Worm (Caenorhabditis elegans) whole organism, L3 larva: ENCODE results near the gene F39D8.3.

Experiments
- R02D3.7 ChIP-seq: fragments of 150-350 bp; optimal IDR thresholded peaks from 2 replicates; lab custom pipeline; 2014; ENCODE audit warnings: missing biosample characterization, missing genetic modification characterization
- ZK546.5 ChIP-seq: sonication (generic microtip); optimal IDR thresholded peaks from 2 replicates; lab custom pipeline; 2017; ENCODE audit warnings: missing biosample characterization, missing genetic modification characterization
- ama-1 ChIP-seq: fragments of 150-350 bp; optimal IDR thresholded peaks from 2 replicates; lab custom pipeline; 2018
- ceh-28 ChIP-seq: fragments of 150-350 bp; optimal IDR thresholded peaks from 2 replicates; lab custom pipeline; 2014; ENCODE audit warnings: missing biosample characterization, missing genetic modification reagents, missing genetic modification characterization
- ceh-82 ChIP-seq: fragments of 150-350 bp; optimal IDR thresholded peaks from 2 replicates; lab custom pipeline; 2014; ENCODE audit warnings: missing biosample characterization, missing genetic modification characterization
- ceh-9 ChIP-seq: sonication (generic microtip); optimal IDR thresholded peaks from 2 replicates; lab custom pipeline; 2018; ENCODE audit warnings: missing biosample characterization, missing genetic modification characterization
- daf-12 ChIP-seq: fragments of 150-350 bp; optimal IDR thresholded peaks from 2 replicates; lab custom pipeline; 2014; ENCODE audit warnings: missing biosample characterization, missing genetic modification reagents, missing genetic modification characterization
- egl-5 ChIP-seq: fragments of 150-350 bp; optimal IDR thresholded peaks from 2 replicates; lab custom pipeline; 2017; ENCODE audit warnings: missing biosample characterization, missing genetic modification reagents, missing genetic modification characterization, inconsistent platforms
- elt-1 ChIP-seq: fragments of 150-350 bp; optimal IDR thresholded peaks from 2 replicates; lab custom pipeline; 2014; ENCODE audit warnings: missing biosample characterization, missing genetic modification characterization
- elt-2 ChIP-seq: sonication (generic microtip); optimal IDR thresholded peaks from 2 replicates; lab custom pipeline; 2016; ENCODE audit warnings: missing genetic modification reagents, mild to moderate bottlenecking, missing genetic modification characterization, missing compliant biosample characterization
- elt-3 ChIP-seq, 3 experiments: fragments of 150-350 bp in 1 of 3; sonication (generic microtip) in 2 of 3; optimal IDR thresholded peaks; 2 replicates in 2 of 3; 4 replicates in 1 of 3; lab custom pipeline; 2014 to 2017; ENCODE audit warnings: missing biosample characterization in 3 of 3, missing genetic modification characterization in 3 of 3
- eor-1 ChIP-seq, 2 experiments: fragments of 150-350 bp; optimal IDR thresholded peaks; 2 replicates each; lab custom pipeline; 2014 to 2018; ENCODE audit warnings: missing biosample characterization in 2 of 2, missing genetic modification characterization in 2 of 2
- fkh-10 ChIP-seq: sonication (generic microtip); optimal IDR thresholded peaks from 2 replicates; lab custom pipeline; 2017; ENCODE audit warnings: missing biosample characterization, missing genetic modification reagents, missing genetic modification characterization
- fkh-2 ChIP-seq: fragments of 150-350 bp; optimal IDR thresholded peaks from 2 replicates; lab custom pipeline; 2014; ENCODE audit warnings: missing biosample characterization, missing genetic modification reagents, missing genetic modification characterization
- fos-1 ChIP-seq: fragments of 150-350 bp; optimal IDR thresholded peaks from 2 replicates; lab custom pipeline; 2014; ENCODE audit warnings: missing biosample characterization, missing genetic modification characterization
- hmg-11 ChIP-seq: sonication (generic microtip); optimal IDR thresholded peaks from 2 replicates; lab custom pipeline; 2016; ENCODE audit warnings: missing genetic modification characterization, missing compliant biosample characterization
- jun-1 ChIP-seq: fragments of 150-350 bp; optimal IDR thresholded peaks from 2 replicates; lab custom pipeline; 2014; ENCODE audit warnings: missing biosample characterization, missing genetic modification reagents, missing genetic modification characterization
- lin-15B ChIP-seq: fragments of 150-350 bp; optimal IDR thresholded peaks from 2 replicates; lab custom pipeline; 2014; ENCODE audit warnings: missing biosample characterization, missing genetic modification characterization
- lin-39 ChIP-seq: fragments of 150-350 bp; optimal IDR thresholded peaks from 2 replicates; lab custom pipeline; 2018; ENCODE audit warnings: missing biosample characterization, missing genetic modification reagents, missing genetic modification characterization
- mdl-1 ChIP-seq: fragments of 150-350 bp; optimal IDR thresholded peaks from 2 replicates; lab custom pipeline; 2014; ENCODE audit warnings: missing biosample characterization, missing genetic modification characterization
- nfya-1 ChIP-seq: sonication (generic microtip); optimal IDR thresholded peaks from 2 replicates; lab custom pipeline; 2017; ENCODE audit warnings: missing genetic modification characterization, mild to moderate bottlenecking, missing compliant biosample characterization, antibody characterized with exemption, moderate library complexity; ENCODE audit not compliant: insufficient read depth
- nhr-11 ChIP-seq: fragments of 150-350 bp; optimal IDR thresholded peaks from 2 replicates; lab custom pipeline; 2014; ENCODE audit warnings: missing biosample characterization, missing genetic modification characterization
- nhr-23 ChIP-seq: fragments of 150-350 bp; optimal IDR thresholded peaks from 2 replicates; lab custom pipeline; 2014; ENCODE audit warnings: missing biosample characterization, missing genetic modification reagents, missing genetic modification characterization
- nhr-237 ChIP-seq: fragments of 150-350 bp; optimal IDR thresholded peaks from 2 replicates; lab custom pipeline; 2014; ENCODE audit warnings: missing biosample characterization, missing genetic modification characterization
- nhr-25 ChIP-seq: sonication (generic microtip); optimal IDR thresholded peaks from 2 replicates; lab custom pipeline; 2017; ENCODE audit warnings: missing biosample characterization, missing genetic modification characterization
- nhr-28 ChIP-seq: fragments of 150-350 bp; optimal IDR thresholded peaks from 2 replicates; lab custom pipeline; 2014; ENCODE audit warnings: missing biosample characterization, missing genetic modification characterization
- nhr-43 ChIP-seq: sonication (generic microtip); optimal IDR thresholded peaks from 2 replicates; lab custom pipeline; 2016; ENCODE audit warnings: mild to moderate bottlenecking, missing genetic modification characterization, missing compliant biosample characterization; ENCODE audit not compliant: poor library complexity, severe bottlenecking
- nhr-67 ChIP-seq: fragments of 150-350 bp; optimal IDR thresholded peaks from 2 replicates; lab custom pipeline; 2014; ENCODE audit warnings: missing biosample characterization, missing genetic modification characterization
- nhr-76 ChIP-seq: fragments of 150-350 bp; sonication (generic microtip); optimal IDR thresholded peaks from 5 replicates; lab custom pipeline; 2014; ENCODE audit warnings: missing biosample characterization, missing genetic modification characterization
- nhr-77 ChIP-seq: fragments of 150-350 bp; optimal IDR thresholded peaks from 2 replicates; lab custom pipeline; 2014; ENCODE audit warnings: missing biosample characterization, missing genetic modification characterization
- pha-4 ChIP-seq: fragments of 150-350 bp; optimal IDR thresholded peaks from 2 replicates; lab custom pipeline; 2014; ENCODE audit warnings: missing biosample characterization, missing genetic modification reagents, missing genetic modification characterization
- pqm-1 ChIP-seq: fragments of 150-350 bp; optimal IDR thresholded peaks from 2 replicates; lab custom pipeline; 2017; ENCODE audit warnings: missing biosample characterization, missing genetic modification characterization, inconsistent platforms
- sea-2 ChIP-seq: fragments of 150-350 bp; sonication (generic microtip); optimal IDR thresholded peaks from 4 replicates; lab custom pipeline; 2014; ENCODE audit warnings: missing biosample characterization, missing genetic modification reagents, missing genetic modification characterization
- skn-1 ChIP-seq: fragments of 150-350 bp; optimal IDR thresholded peaks from 2 replicates; lab custom pipeline; 2014; ENCODE audit warnings: missing biosample characterization, missing genetic modification characterization
- snpc-4 ChIP-seq: fragments of 150-350 bp; optimal IDR thresholded peaks from 2 replicates; lab custom pipeline; 2014; ENCODE audit warnings: missing biosample characterization, missing genetic modification characterization
- unc-39 ChIP-seq: sonication (generic microtip); optimal IDR thresholded peaks from 4 replicates; lab custom pipeline; 2017; ENCODE audit warnings: missing biosample characterization, missing genetic modification characterization
- zag-1 ChIP-seq: fragments of 150-350 bp; optimal IDR thresholded peaks from 2 replicates; lab custom pipeline; 2014; ENCODE audit warnings: missing biosample characterization, missing genetic modification characterization
- ztf-11 ChIP-seq: fragments of 150-350 bp; optimal IDR thresholded peaks from 2 replicates; lab custom pipeline; 2014; ENCODE audit warnings: missing biosample characterization, missing genetic modification characterization
- ztf-4 ChIP-seq: fragments of 150-350 bp; optimal IDR thresholded peaks from 2 replicates; lab custom pipeline; 2014; ENCODE audit warnings: missing biosample characterization, missing genetic modification characterization

The F39D8.3 gene

DNA sequence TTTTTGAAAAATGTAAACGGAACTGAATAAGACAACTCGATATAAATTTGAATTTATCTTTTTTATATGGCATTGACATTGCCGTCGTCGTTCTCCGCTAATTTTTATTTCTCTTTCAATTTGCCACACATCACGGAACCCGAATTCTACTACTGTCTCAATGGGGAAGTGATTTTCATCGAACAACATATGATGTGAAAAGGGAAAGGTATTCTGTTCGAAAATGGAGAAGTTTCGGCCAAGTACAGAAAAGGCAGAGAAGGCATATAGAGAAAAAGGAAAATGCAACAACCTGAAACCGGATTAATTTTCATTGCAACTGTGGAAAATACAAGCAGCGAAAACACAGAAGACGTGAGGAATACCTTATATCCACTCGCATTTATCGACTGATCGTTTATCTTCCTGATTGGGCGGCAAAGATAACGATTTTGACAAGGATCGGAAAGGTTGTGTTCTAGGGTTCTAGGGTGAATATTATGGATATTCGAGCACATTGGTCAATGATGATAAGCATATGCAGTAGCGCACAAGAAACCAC, 46.0 kb upstream of the F39D8.3 start:
- TF ChIP-seq nhr-43 (tag; lab: Kevin White, UChicago) = peak; percentile 43
- peak; percentile 68 for TF ChIP-seq nhr-25 (tag; lab: Kevin White, UChicago)
- TF ChIP-seq elt-1 (tag; lab: Kevin White, UChicago) = peak; percentile 27
- TF ChIP-seq fkh-10 = no peak

- TF ChIP-seq ama-1 (lab: Kevin White, UChicago) = no peak
- no peak for TF ChIP-seq fkh-2
- TF ChIP-seq nhr-43 (tag; lab: Kevin White, UChicago) = peak; percentile 64
- TF ChIP-seq nhr-23 (tag; lab: Kevin White, UChicago) = peak; percentile 79
- TF ChIP-seq nhr-76 (tag; lab: Kevin White, UChicago) = no peak
- TF ChIP-seq elt-3 (tag; optimal IDR thresholded peaks at IDR 0.05; lab: Kevin White, UChicago) = peak; percentile 72 to 97 (median 76)
- no peak for TF ChIP-seq elt-1 (tag; lab: Kevin White, UChicago)
- TF ChIP-seq nfya-1 = peak; percentile 24
- TF ChIP-seq, all 47 proteins: peak for 4
Observed at ce11 chrX:15375299-15375698, 45.5 kb upstream of the F39D8.3 start.

DNA sequence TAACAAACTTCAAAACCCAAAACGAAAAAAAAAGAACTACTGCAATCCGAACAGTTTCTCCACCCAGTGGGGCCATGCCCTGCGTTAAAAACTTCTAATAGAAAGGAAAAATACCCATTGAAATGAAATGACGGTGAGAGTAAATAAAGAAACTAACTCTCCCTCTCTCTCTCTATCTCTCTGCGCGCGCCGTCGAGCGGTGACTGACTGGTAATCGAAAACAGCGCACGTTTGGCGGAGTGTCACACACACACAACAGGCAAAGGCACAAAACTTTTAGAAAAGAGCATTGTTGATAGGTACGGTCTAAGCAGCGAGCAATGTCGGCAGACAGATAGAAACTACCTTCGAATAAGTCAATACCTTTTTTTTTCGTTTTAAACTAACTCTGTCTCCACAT, 44.2 kb upstream of the F39D8.3 start:
- TF ChIP-seq nhr-43 (tag; lab: Kevin White, UChicago) = no peak
- peak; percentile 3 for TF ChIP-seq hmg-11 (tag; lab: Kevin White, UChicago)
- TF ChIP-seq pqm-1 (tag; lab: Kevin White, UChicago) = peak; percentile 30
- TF ChIP-seq fos-1 (tag; lab: Kevin White, UChicago) = no peak
- TF ChIP-seq ZK546.5 (tag; lab: Kevin White, UChicago) = no peak
- TF ChIP-seq mdl-1 = no peak
- TF ChIP-seq jun-1 = peak; percentile 19
- peak; percentile 13 for TF ChIP-seq snpc-4 (tag; lab: Kevin White, UChicago)
- TF ChIP-seq ceh-28 (tag; lab: Kevin White, UChicago) = no peak
- no peak for TF ChIP-seq sea-2 (GFP tag; lab: Kevin White, UChicago)
- TF ChIP-seq pha-4 (tag; lab: Kevin White, UChicago) = peak; percentile 97
- no peak for TF ChIP-seq R02D3.7 (tag; lab: Kevin White, UChicago)
- TF ChIP-seq lin-39 = no peak
- TF ChIP-seq elt-2 (tag; lab: Kevin White, UChicago) = peak; percentile 2
- no peak for TF ChIP-seq ztf-4 (tag; lab: Kevin White, UChicago)
- TF ChIP-seq elt-3 (tag; optimal IDR thresholded peaks at IDR 0.05; lab: Kevin White, UChicago) = no peak
- no peak for TF ChIP-seq unc-39 (tag; lab: Kevin White, UChicago)

ce11 chrX:15377724-15378123, 43.0 kb upstream of the F39D8.3 start, which contains the start of gene svh-5:
TSS of gene svh-5 (minus strand) at chrX:15377824.
- TF ChIP-seq ZK546.5 (tag; lab: Kevin White, UChicago) (no peak), pqm-1 (tag; lab: Kevin White, UChicago) (no peak), ceh-9 (tag; lab: Kevin White, UChicago) (no peak), egl-5 (tag; lab: Kevin White, UChicago) (no peak), R02D3.7 (tag; lab: Kevin White, UChicago) (no peak), sea-2 (GFP tag; lab: Kevin White, UChicago) (no peak), nhr-25 (tag; lab: Kevin White, UChicago) (no peak), lin-15B (tag; lab: Kevin White, UChicago) (no peak), nfya-1 (no peak), jun-1 (no peak), nhr-28 (tag; lab: Kevin White, UChicago) (no peak), nhr-67 (tag; lab: Kevin White, UChicago) (no peak), fos-1 (tag; lab: Kevin White, UChicago) (no peak), mdl-1 (no peak), fkh-2 (no peak), ztf-11 (tag; lab: Kevin White, UChicago) (no peak), daf-12 (no peak), skn-1 (tag; lab: Kevin White, UChicago) (no peak), unc-39 (tag; lab: Kevin White, UChicago) (no peak), pha-4 (tag; lab: Kevin White, UChicago) (no peak)

DNA sequence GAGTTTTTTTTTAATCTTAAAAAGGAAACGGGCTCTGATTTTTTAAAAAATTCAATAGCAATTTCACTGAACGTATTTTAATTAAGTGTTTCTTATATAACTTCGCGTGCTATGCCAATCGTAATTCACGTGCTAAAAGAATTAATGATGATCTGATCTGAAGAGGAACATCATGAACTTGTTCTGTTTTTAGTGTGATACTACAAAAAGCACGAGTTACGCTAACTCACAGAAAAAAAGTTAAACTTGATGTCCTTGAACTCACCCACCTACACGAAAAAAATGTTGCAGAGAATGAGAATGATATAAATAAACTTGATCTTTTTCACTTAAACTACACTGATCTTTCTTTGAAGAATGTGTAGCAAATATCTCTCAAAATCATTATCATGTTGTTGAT, 40.9 kb upstream of the F39D8.3 start:
- TF ChIP-seq nhr-67 (tag; lab: Kevin White, UChicago) (no peak), nhr-77 (no peak), nhr-43 (tag; lab: Kevin White, UChicago) (peak; percentile 1), nhr-28 (tag; lab: Kevin White, UChicago) (no peak), nhr-11 (tag; lab: Kevin White, UChicago) (no peak), fkh-10 (no peak), nhr-237 (tag; lab: Kevin White, UChicago) (no peak), ztf-4 (tag; lab: Kevin White, UChicago) (no peak), zag-1 (tag; lab: Kevin White, UChicago) (no peak), eor-1 (tag; optimal IDR thresholded peaks at IDR 0.05; lab: Kevin White, UChicago) (no peak), ceh-9 (tag; lab: Kevin White, UChicago) (no peak), nhr-76 (tag; lab: Kevin White, UChicago) (no peak), R02D3.7 (tag; lab: Kevin White, UChicago) (no peak), elt-3 (tag; optimal IDR thresholded peaks at IDR 0.05; lab: Kevin White, UChicago) (peak in 1 of 3 experiments; percentile 6), hmg-11 (tag; lab: Kevin White, UChicago) (no peak), ceh-28 (tag; lab: Kevin White, UChicago) (no peak), ztf-11 (tag; lab: Kevin White, UChicago) (no peak), egl-5 (tag; lab: Kevin White, UChicago) (no peak), ceh-82 (no peak), fkh-2 (no peak), nhr-23 (tag; lab: Kevin White, UChicago) (no peak), nhr-25 (tag; lab: Kevin White, UChicago) (peak; percentile 87), lin-39 (no peak)
